Fruit fly (Drosophila melanogaster) whole organism, embryonic: Measurements from ENCODE around the gene CG14071.

ENCODE experiments used
- BEAF-32 ChIP-seq: fragments of 200-800 bp; sonication (Bioruptor generic); optimal IDR thresholded peaks from 3 replicates; lab custom pipeline; 2017; ENCODE audit warnings: missing biosample characterization, missing genetic modification characterization, mild to moderate bottlenecking, moderate library complexity, missing genetic modification reagents
- CG10209 ChIP-seq: fragments of 200-800 bp; sonication (Bioruptor generic); optimal IDR thresholded peaks from 3 replicates; lab custom pipeline; 2017; ENCODE audit warnings: missing biosample characterization, mild to moderate bottlenecking, missing genetic modification characterization, missing genetic modification reagents
- CG12219 ChIP-seq: fragments of 200-800 bp; sonication (Bioruptor generic); optimal IDR thresholded peaks from 3 replicates; lab custom pipeline; 2018; ENCODE audit warnings: missing biosample characterization, mild to moderate bottlenecking, missing genetic modification characterization
- CG12236 ChIP-seq: fragments of 200-800 bp; sonication (Bioruptor generic); optimal IDR thresholded peaks from 2 replicates; lab custom pipeline; 2016; ENCODE audit warnings: missing biosample characterization, missing genetic modification characterization
- CG12769 ChIP-seq: fragments of 200-800 bp; sonication (Bioruptor generic); optimal IDR thresholded peaks from 2 replicates; lab custom pipeline; 2019; ENCODE audit warnings: missing biosample characterization, mild to moderate bottlenecking, missing genetic modification characterization, moderate library complexity
- CG15073 ChIP-seq: fragments of 200-800 bp; sonication (Bioruptor generic); optimal IDR thresholded peaks from 2 replicates; lab custom pipeline; 2016; ENCODE audit warnings: missing biosample characterization, missing genetic modification characterization
- CG15601 ChIP-seq: fragments of 200-800 bp; sonication (Bioruptor generic); optimal IDR thresholded peaks from 3 replicates; lab custom pipeline; 2019; ENCODE audit warnings: missing biosample characterization, mild to moderate bottlenecking, missing genetic modification characterization, moderate library complexity
- CG1603 ChIP-seq: fragments of 200-800 bp; sonication (Bioruptor generic); optimal IDR thresholded peaks from 2 replicates; lab custom pipeline; 2019; ENCODE audit warnings: missing biosample characterization, mild to moderate bottlenecking, missing genetic modification characterization, moderate library complexity
- CG16779 ChIP-seq: fragments of 200-800 bp; sonication (Bioruptor generic); IDR thresholded peaks from 2 replicates; pipeline ENCODE4 v1.3.6; 2022; ENCODE audit warnings: missing biosample characterization, missing genetic modification characterization
- CG16815 ChIP-seq: fragments of 200-800 bp; sonication (Bioruptor generic); optimal IDR thresholded peaks from 3 replicates; lab custom pipeline; 2017; ENCODE audit warnings: missing biosample characterization, mild to moderate bottlenecking, missing genetic modification characterization
- CG17359 ChIP-seq: fragments of 200-800 bp; sonication (Bioruptor generic); optimal IDR thresholded peaks from 3 replicates; lab custom pipeline; 2018; ENCODE audit warnings: missing biosample characterization, mild to moderate bottlenecking, missing genetic modification characterization, moderate library complexity
- CG17361 ChIP-seq: fragments of 200-800 bp; sonication (Bioruptor generic); IDR thresholded peaks from 3 replicates; pipeline ENCODE4 v1.3.6; 2022; ENCODE audit warnings: missing biosample characterization, missing genetic modification characterization
- CG32767 ChIP-seq: fragments of 200-800 bp; sonication (Bioruptor generic); IDR thresholded peaks from 2 replicates; pipeline ENCODE4 v1.3.6; 2022; ENCODE audit warnings: missing biosample characterization, missing genetic modification characterization
- CG3407 ChIP-seq: fragments of 200-800 bp; sonication (Bioruptor generic); optimal IDR thresholded peaks from 2 replicates; lab custom pipeline; 2018; ENCODE audit warnings: missing biosample characterization, mild to moderate bottlenecking, missing genetic modification characterization
- CG4404 ChIP-seq: fragments of 200-800 bp; sonication (Bioruptor generic); IDR thresholded peaks from 2 replicates; pipeline ENCODE4 v1.3.6; 2022; ENCODE audit warnings: missing biosample characterization, missing genetic modification characterization
- CG4820 ChIP-seq: fragments of 200-800 bp; sonication (Bioruptor generic); optimal IDR thresholded peaks from 3 replicates; lab custom pipeline; 2016; ENCODE audit warnings: missing biosample characterization, missing genetic modification characterization
- CG5180 ChIP-seq: fragments of 200-800 bp; sonication (Bioruptor generic); optimal IDR thresholded peaks from 3 replicates; lab custom pipeline; 2017; ENCODE audit warnings: missing biosample characterization, missing genetic modification characterization, mild to moderate bottlenecking, moderate library complexity, missing genetic modification reagents
- CG6689 ChIP-seq: fragments of 200-800 bp; sonication (Bioruptor generic); IDR thresholded peaks from 2 replicates; pipeline ENCODE4 v1.3.6; 2022; ENCODE audit warnings: missing biosample characterization, missing genetic modification characterization
- Deaf1 ChIP-seq: fragments of 200-800 bp; optimal IDR thresholded peaks from 3 replicates; lab custom pipeline; 2019; ENCODE audit warnings: missing biosample characterization, mild to moderate bottlenecking, missing genetic modification characterization, moderate library complexity
- HHEX ChIP-seq: fragments of 200-800 bp; sonication (Bioruptor generic); optimal IDR thresholded peaks from 3 replicates; lab custom pipeline; 2017; ENCODE audit warnings: missing biosample characterization, mild to moderate bottlenecking, missing genetic modification characterization, missing genetic modification reagents
- HmgZ ChIP-seq: fragments of 200-800 bp; sonication (Bioruptor generic); optimal IDR thresholded peaks from 2 replicates; lab custom pipeline; 2018; ENCODE audit warnings: missing biosample characterization, mild to moderate bottlenecking, missing genetic modification characterization
- NC2α ChIP-seq: fragments of 200-800 bp; sonication (Bioruptor generic); optimal IDR thresholded peaks from 2 replicates; lab custom pipeline; 2016; ENCODE audit warnings: missing biosample characterization, missing genetic modification characterization
- Scr ChIP-seq: fragments of 200-800 bp; sonication (Bioruptor generic); IDR thresholded peaks from 2 replicates; pipeline ENCODE4 v1.3.6; 2022; ENCODE audit warnings: missing biosample characterization, missing genetic modification characterization; ENCODE audit not compliant: partially characterized antibody
- Trl ChIP-seq, 3 experiments: fragments of >200 bp in 2 of 3; fragments of 200-800 bp in 1 of 3; sonication (Bioruptor generic) in 1 of 3; optimal IDR thresholded peaks; 2 replicates in 1 of 3; 3 replicates in 2 of 3; lab custom pipeline; 2016 to 2017; ENCODE audit warnings: missing biosample characterization in 1 of 3, missing genetic modification characterization in 1 of 3
- da ChIP-seq: fragments of 200-800 bp; sonication (Bioruptor generic); optimal IDR thresholded peaks from 2 replicates; lab custom pipeline; 2016; ENCODE audit warnings: missing biosample characterization, missing genetic modification characterization
- fd3F ChIP-seq: fragments of 200-800 bp; sonication (Bioruptor generic); optimal IDR thresholded peaks from 2 replicates; lab custom pipeline; 2018; ENCODE audit warnings: missing biosample characterization, mild to moderate bottlenecking, missing genetic modification characterization, moderate library complexity
- hbn ChIP-seq: fragments of 200-800 bp; sonication (Bioruptor generic); IDR thresholded peaks from 2 replicates; pipeline ENCODE4 v1.3.6; 2022; ENCODE audit warnings: missing biosample characterization, missing genetic modification characterization; ENCODE audit not compliant: partially characterized antibody
- sima ChIP-seq: fragments of 200-800 bp; sonication (Bioruptor generic); optimal IDR thresholded peaks from 2 replicates; lab custom pipeline; 2016; ENCODE audit warnings: missing biosample characterization, missing genetic modification characterization
- sna ChIP-seq: fragments of 200-800 bp; sonication (Bioruptor generic); IDR thresholded peaks from 2 replicates; pipeline ENCODE4 v1.3.6; 2022; ENCODE audit warnings: missing biosample characterization, missing genetic modification characterization; ENCODE audit not compliant: partially characterized antibody
- sug ChIP-seq: fragments of 200-800 bp; optimal IDR thresholded peaks from 2 replicates; lab custom pipeline; 2019; ENCODE audit warnings: missing biosample characterization, mild to moderate bottlenecking, missing genetic modification characterization, moderate library complexity
- vvl ChIP-seq: fragments of 200-800 bp; sonication (Bioruptor generic); IDR thresholded peaks from 2 replicates; pipeline ENCODE4 v1.3.6; 2022; ENCODE audit warnings: missing biosample characterization, missing genetic modification characterization
- wdn ChIP-seq: fragments of 200-800 bp; sonication (Bioruptor generic); IDR thresholded peaks from 2 replicates; pipeline ENCODE4 v1.3.6; 2022; ENCODE audit warnings: missing biosample characterization, missing genetic modification characterization

Gene CG14071

dm6 chr2L:10888827-10889226 lies at the start of gene CG14071:
Gene CG14071 (minus strand): TSS chr2L:10888927.
- no peak for TF ChIP-seq Deaf1 (tag; lab: Kevin White, UChicago)
- TF ChIP-seq da (GFP tag; lab: Kevin White, UChicago): no peak
- no peak for TF ChIP-seq CG12219 (GFP tag; lab: Kevin White, UChicago)
- TF ChIP-seq CG16815 (GFP tag; lab: Kevin White, UChicago): no peak
- TF ChIP-seq CG12769 (tag; lab: Kevin White, UChicago): no peak
- TF ChIP-seq fd3F (GFP tag; lab: Kevin White, UChicago): no peak
- no peak for TF ChIP-seq CG6689 (GFP tag; lab: Robert Waterston, UW)
- no peak for TF ChIP-seq CG32767 (GFP tag; lab: Robert Waterston, UW)

DNA sequence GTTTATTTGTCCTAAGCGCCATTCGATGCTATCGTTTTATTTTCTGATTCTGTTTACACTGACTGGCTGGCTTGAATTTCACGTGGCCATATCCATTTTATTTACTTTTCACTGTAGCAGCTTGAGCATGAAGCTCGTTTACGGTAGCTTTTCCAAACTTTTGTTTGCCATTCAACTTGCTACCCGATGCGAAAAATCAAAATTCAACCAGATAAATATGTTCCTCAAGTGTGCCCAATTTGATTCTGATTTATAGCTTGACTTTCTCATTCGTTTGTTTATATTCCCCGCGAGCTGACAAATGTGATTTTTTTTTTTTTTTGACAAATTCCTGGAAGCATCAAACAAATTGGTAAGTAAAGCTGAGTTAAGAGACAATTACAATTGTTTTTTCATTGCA lies 47.6 kb upstream of the CG14071 start, which contains the start of gene CG14072:
TSS of gene CG14072 (plus strand) at position 301 of the 400 bp plus-strand sequence.
- no peak for TF ChIP-seq sug (tag; lab: Kevin White, UChicago)

- no peak for TF ChIP-seq wdn (GFP tag; lab: Robert Waterston, UW)
- no peak for TF ChIP-seq CG15073
- TF ChIP-seq CG3407 (GFP tag; lab: Kevin White, UChicago): no peak
- TF ChIP-seq Scr (GFP tag; lab: Robert Waterston, UW): no peak
- TF ChIP-seq CG16779: no peak
- TF ChIP-seq NC2α: no peak
- no peak for TF ChIP-seq vvl (GFP tag; lab: Robert Waterston, UW)
- no peak for TF ChIP-seq hbn
- no peak for TF ChIP-seq CG12236 (GFP tag; lab: Kevin White, UChicago)
- no peak for TF ChIP-seq CG17359 (tag; lab: Kevin White, UChicago)
- TF ChIP-seq Deaf1 (tag; lab: Kevin White, UChicago): no peak
- no peak for TF ChIP-seq CG5180 (GFP tag; lab: Kevin White, UChicago)
These were observed 21.8 kb upstream of the CG14071 start, which contains the start of gene CG14069 for dm6 chr2L:10910548-10910947. Gene CG14069 (minus strand): TSS chr2L:10910648.

DNA sequence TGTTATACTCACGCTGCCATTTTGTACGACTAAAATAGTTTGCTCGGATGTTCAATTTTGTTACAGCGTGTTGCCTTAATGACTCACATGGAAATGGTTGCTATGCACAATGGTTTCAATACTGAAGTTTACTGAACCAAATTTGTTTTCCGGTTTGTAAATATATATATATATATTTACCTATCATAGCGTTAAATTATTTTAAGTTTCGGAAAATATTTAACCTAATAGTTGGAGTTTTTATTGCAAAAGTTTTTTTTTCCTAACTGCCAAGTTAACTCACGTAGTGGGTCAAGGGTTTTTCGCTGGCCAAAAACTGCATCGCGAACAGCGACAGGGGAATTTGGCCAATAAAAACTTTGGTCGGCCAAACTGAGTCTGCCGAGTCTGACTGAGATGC lies 20.1 kb upstream of the CG14071 start, which contains the start of gene CG7309:
TSS of gene CG7309 (minus strand) at position 101 of the 400 bp plus-strand sequence.
- TF ChIP-seq HHEX: no peak
- no peak for TF ChIP-seq Trl (optimal IDR thresholded peaks at IDR 0.05; lab: Kevin White, UChicago)
- no peak for TF ChIP-seq Trl (GFP tag; optimal IDR thresholded peaks at IDR 0.05; lab: Kevin White, UChicago)
- TF ChIP-seq CG1603 (tag; lab: Kevin White, UChicago): no peak
- no peak for TF ChIP-seq CG15601 (tag; lab: Kevin White, UChicago)
- TF ChIP-seq CG17361 (GFP tag; lab: Robert Waterston, UW): no peak
- TF ChIP-seq CG4820 (GFP tag; lab: Kevin White, UChicago): no peak
- no peak for TF ChIP-seq sna (GFP tag; lab: Robert Waterston, UW)

- no peak for TF ChIP-seq BEAF-32
- TF ChIP-seq, all 482 proteins: peak for 0
These were observed 13.0 kb upstream of the CG14071 start, which contains the start of gene CG14070 for dm6 chr2L:10901685-10902084. Gene CG14070 (minus strand): TSS chr2L:10901785.

DNA sequence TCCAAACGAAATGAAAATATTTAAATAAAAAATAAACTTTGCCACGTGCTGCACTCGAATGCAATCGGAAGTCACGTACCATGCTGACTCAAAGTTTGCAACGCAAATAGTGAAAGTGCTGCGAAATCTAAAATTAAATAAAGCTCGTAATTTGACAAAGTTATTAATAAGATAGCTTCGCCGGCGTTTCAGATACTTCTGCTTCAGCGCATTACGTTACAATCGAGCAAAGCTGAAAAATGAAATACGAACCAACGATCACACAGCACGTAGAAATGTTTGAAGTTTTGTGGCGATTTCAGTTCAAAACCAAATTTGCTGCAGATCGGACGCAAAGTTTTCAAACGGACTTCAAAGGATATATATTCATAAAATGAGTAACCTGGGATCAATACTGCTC lies 18.9 kb downstream of the CG14071 start, which contains the start of gene CG12517:
TSS of gene CG12517 (plus strand) at position 301 of the 400 bp plus-strand sequence.
- no peak for TF ChIP-seq HmgZ (tag; lab: Kevin White, UChicago)
- no peak for TF ChIP-seq CG4404 (GFP tag; lab: Robert Waterston, UW)
- no peak for TF ChIP-seq CG10209 (GFP tag; lab: Kevin White, UChicago)
- no peak for TF ChIP-seq sima (GFP tag; lab: Kevin White, UChicago)
